Worm (Caenorhabditis elegans): Measurements from ENCODE around the gene grl-26.
A peak's percentile ranks its signal among the peaks of the same experiment; 100 is the strongest.

Gene grl-26

DNA sequence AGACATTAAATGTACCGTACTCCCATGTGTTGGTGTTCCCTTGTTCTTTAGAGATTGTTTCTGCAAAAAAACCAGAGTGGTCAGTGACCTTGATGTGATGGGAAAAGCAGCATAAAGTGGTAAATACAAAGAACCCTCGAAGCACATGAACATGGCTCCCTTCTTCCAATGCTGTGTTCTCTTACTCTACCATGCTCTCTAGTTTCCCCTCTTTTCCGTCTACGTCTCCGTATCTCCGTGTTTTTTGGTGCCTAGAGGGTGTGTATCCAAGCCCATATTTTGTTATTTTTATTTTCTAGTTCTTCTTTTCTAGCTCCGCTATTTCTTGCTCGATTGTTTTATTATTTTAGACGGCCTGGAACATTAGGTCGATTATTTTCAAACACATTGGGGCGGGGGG, 16.0 kb downstream of the grl-26 start:
- TF ChIP-seq lsy-2 (tag; optimal IDR thresholded peaks at IDR 0.05) (peak in 1 of 2 experiments; percentile 35), unc-55 (GFP tag; optimal IDR thresholded peaks at IDR 0.05) (peak; percentile 55), sma-9 (GFP tag; optimal IDR thresholded peaks at IDR 0.05) (peak; percentile 24), sma-9 (tag; optimal IDR thresholded peaks at IDR 0.05) (no peak), nhr-129 (tag; optimal IDR thresholded peaks at IDR 0.05) (peak; percentile 26), C34F6.9 (tag; optimal IDR thresholded peaks at IDR 0.05) (peak; percentile 41), egl-27 (tag; optimal IDR thresholded peaks at IDR 0.05) (no peak), snpc-4 (tag; optimal IDR thresholded peaks at IDR 0.05) (no peak)

DNA sequence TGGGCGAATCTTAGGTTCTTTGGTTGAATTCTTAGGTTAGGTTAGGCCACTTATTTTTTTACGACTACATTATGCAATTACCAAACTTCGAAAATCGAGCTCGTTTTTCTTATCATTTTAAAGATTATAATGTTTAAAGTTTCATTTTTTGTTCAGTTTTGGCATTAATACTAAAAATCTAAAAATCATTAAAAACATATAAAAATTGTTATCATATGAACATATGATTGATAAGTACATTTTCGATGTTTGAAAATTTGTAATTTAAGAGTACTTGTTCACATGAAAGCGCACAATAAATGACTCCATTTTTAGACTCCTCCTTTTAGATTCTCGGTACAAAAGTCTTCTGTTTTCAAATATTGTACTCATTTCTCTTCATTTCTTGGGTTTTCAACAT, 17.5 kb downstream of the grl-26 start:
- TF ChIP-seq fos-1 (tag; optimal IDR thresholded peaks at IDR 0.05) (no peak), nhr-25 (tag; optimal IDR thresholded peaks at IDR 0.05) (no peak), nhr-21 (tag; optimal IDR thresholded peaks at IDR 0.05) (no peak), egl-27 (tag; optimal IDR thresholded peaks at IDR 0.05) (no peak), mab-5 (tag; optimal IDR thresholded peaks at IDR 0.05) (no peak), ama-1 (optimal IDR thresholded peaks at IDR 0.05) (no peak), nhr-11 (tag; optimal IDR thresholded peaks at IDR 0.05) (no peak), C34F6.9 (tag; optimal IDR thresholded peaks at IDR 0.05) (no peak), nhr-6 (tag; optimal IDR thresholded peaks at IDR 0.05) (no peak), ztf-11 (tag; optimal IDR thresholded peaks at IDR 0.05) (no peak), dmd-4 (tag; optimal IDR thresholded peaks at IDR 0.05) (no peak), nhr-12 (tag; optimal IDR thresholded peaks at IDR 0.05) (no peak), alr-1 (tag; optimal IDR thresholded peaks at IDR 0.05) (no peak), lin-11 (tag; optimal IDR thresholded peaks at IDR 0.05) (no peak), snpc-4 (tag; optimal IDR thresholded peaks at IDR 0.05) (no peak), elt-3 (tag; optimal IDR thresholded peaks at IDR 0.05) (no peak), gmeb-1 (tag; optimal IDR thresholded peaks at IDR 0.05) (no peak), lin-13 (GFP tag; optimal IDR thresholded peaks at IDR 0.05) (no peak)

DNA sequence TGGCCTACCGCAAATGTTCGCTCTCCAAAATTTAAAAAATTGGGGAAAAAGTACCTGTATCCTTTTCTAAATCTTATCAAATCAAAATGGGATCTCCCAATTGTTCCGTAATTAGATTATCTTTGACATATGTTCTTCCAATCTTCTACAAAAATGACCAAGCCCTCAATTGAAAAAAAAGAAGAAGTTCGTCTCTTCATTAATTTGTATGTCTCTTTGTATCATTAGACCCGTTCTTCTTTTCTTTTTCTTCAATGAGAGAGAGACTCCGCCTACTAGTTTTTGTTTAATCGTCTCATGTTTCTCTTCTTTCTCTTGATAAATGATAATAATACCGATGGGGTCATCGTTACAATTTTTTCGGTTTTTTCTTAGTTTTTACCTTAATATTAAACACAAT, 19.4 kb downstream of the grl-26 start:
- peak; percentile 68 for TF ChIP-seq sma-9 (GFP tag; optimal IDR thresholded peaks at IDR 0.05)
- no peak for TF ChIP-seq sma-9 (tag; optimal IDR thresholded peaks at IDR 0.05)
- peak; percentile 3 for TF ChIP-seq sma-3 (GFP tag; optimal IDR thresholded peaks at IDR 0.05)
- no peak for TF ChIP-seq ztf-4 (tag; optimal IDR thresholded peaks at IDR 0.05)
- TF ChIP-seq fos-1 (tag; optimal IDR thresholded peaks at IDR 0.05) = no peak

DNA sequence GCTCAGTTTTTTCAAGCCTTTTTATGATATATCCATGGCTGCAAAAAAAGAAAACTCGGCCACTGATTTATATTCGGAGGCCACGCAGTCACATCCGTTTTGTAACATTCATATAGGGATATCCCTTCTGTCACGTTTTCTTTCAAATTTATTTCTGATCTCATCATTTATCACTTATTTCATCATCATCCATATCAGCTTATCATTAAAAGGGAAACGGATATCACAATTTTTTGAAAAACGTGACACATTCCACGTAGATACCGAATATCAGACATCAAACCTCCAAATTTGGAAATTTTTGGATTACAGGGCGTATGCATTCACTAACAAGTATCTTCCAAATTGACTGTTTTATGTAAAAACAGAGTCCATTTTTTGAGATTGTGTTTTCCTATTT, 19.9 kb downstream of the grl-26 start:
- TF ChIP-seq crh-2 (tag; optimal IDR thresholded peaks at IDR 0.05) = peak; percentile 38
- TF ChIP-seq nhr-25 (tag; optimal IDR thresholded peaks at IDR 0.05) = peak; percentile 26
- TF ChIP-seq sma-9 (GFP tag; optimal IDR thresholded peaks at IDR 0.05) = peak; percentile 70
- TF ChIP-seq sma-9 (tag; optimal IDR thresholded peaks at IDR 0.05) = no peak
- TF ChIP-seq nhr-129 (tag; optimal IDR thresholded peaks at IDR 0.05) = peak; percentile 27
- TF ChIP-seq unc-39 (tag; optimal IDR thresholded peaks at IDR 0.05) = no peak
- peak; percentile 18 for TF ChIP-seq fos-1 (tag; optimal IDR thresholded peaks at IDR 0.05)
- TF ChIP-seq nhr-21 (tag; optimal IDR thresholded peaks at IDR 0.05) = peak; percentile 51
- TF ChIP-seq aly-2 (tag; optimal IDR thresholded peaks at IDR 0.05) = no peak

DNA sequence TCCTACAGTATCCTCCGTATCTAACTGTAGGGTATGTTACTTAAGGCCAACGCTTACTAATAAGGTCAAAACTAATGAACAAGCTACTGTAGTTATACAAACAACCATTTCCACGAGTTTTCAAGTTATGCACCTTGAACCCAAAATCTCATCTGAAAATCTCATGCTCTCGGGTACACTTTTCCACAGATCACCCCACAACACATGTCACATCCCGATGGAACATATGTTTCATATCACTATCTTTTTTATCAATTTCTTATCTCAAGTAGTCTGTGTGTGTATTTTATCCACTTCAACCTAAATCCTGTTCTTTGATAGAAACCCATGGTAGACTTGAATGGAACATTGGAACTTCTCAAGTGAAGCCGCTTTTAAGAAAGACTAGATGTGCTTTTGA, 22.3 kb downstream of the grl-26 start:
- TF ChIP-seq sma-3 (GFP tag; optimal IDR thresholded peaks at IDR 0.05) (no peak), nhr-129 (tag; optimal IDR thresholded peaks at IDR 0.05) (no peak), ztf-11 (tag; optimal IDR thresholded peaks at IDR 0.05) (no peak), nhr-25 (tag; optimal IDR thresholded peaks at IDR 0.05) (no peak), sma-9 (GFP tag; optimal IDR thresholded peaks at IDR 0.05) (peak; percentile 24), sma-9 (tag; optimal IDR thresholded peaks at IDR 0.05) (no peak)

DNA sequence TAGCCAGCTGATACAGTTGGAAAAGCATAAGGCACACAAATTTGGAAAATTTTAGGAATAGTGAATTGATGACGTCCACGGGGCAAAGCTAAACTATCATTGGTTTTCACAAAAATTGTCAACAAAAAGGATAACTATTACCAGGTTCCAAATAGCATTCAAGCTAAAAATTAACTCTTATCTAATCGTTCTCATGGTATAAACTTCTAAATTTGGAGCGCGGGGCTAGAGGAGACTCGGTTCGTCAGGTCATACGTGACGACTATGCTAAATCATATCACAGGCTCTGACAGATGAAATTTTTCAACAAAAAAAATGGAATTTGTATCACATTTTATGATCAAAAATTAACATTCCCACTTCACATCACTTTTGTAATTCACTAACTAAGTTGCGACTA, 23.4 kb downstream of the grl-26 start:
- no peak for TF ChIP-seq ceh-82 (tag; optimal IDR thresholded peaks at IDR 0.05)
- TF ChIP-seq unc-62 (GFP tag; optimal IDR thresholded peaks at IDR 0.05) = no peak
- no peak for TF ChIP-seq snpc-4 (tag; optimal IDR thresholded peaks at IDR 0.05)
- no peak for TF ChIP-seq nhr-12 (tag; optimal IDR thresholded peaks at IDR 0.05)
- no peak for TF ChIP-seq alr-1 (tag; optimal IDR thresholded peaks at IDR 0.05)
- TF ChIP-seq ztf-1 (GFP tag; conservative IDR thresholded peaks at IDR 0.05) = no peak
- no peak for TF ChIP-seq blmp-1 (tag; optimal IDR thresholded peaks at IDR 0.05; ENCODE audit: insufficient read depth)
- no peak for TF ChIP-seq sem-4 (tag; optimal IDR thresholded peaks at IDR 0.05)
- no peak for TF ChIP-seq ceh-16 (tag; optimal IDR thresholded peaks at IDR 0.05)
- TF ChIP-seq Y55F3AM.14 (GFP tag; optimal IDR thresholded peaks at IDR 0.05) = no peak
- no peak for TF ChIP-seq elt-3 (tag; optimal IDR thresholded peaks at IDR 0.05)
- no peak for TF ChIP-seq nhr-237 (tag; optimal IDR thresholded peaks at IDR 0.05)
- no peak for TF ChIP-seq peb-1 (tag; optimal IDR thresholded peaks at IDR 0.05)
- no peak for TF ChIP-seq aly-2 (tag; optimal IDR thresholded peaks at IDR 0.05)
- no peak for TF ChIP-seq sma-9 (GFP tag; optimal IDR thresholded peaks at IDR 0.05)
- no peak for TF ChIP-seq sma-9 (tag; optimal IDR thresholded peaks at IDR 0.05)
- TF ChIP-seq mab-5 (tag; optimal IDR thresholded peaks at IDR 0.05) = no peak
- TF ChIP-seq ZK546.5 (tag; optimal IDR thresholded peaks at IDR 0.05) = no peak
- TF ChIP-seq F13H6.1 (tag; optimal IDR thresholded peaks at IDR 0.05) = no peak

Measured in whole organism, L2 larva.